Fruit fly (Drosophila melanogaster) whole organism, embryonic: Measurements from ENCODE around the gene AP-1sigma.
A peak's percentile ranks its signal among the peaks of the same experiment; 100 is the strongest.

Experiments used
- ATbp ChIP-seq: fragments of 200-800 bp; sonication (Bioruptor generic); optimal IDR thresholded peaks from 2 replicates; lab custom pipeline; 2017; ENCODE audit warnings: missing biosample characterization, mild to moderate bottlenecking, missing genetic modification characterization, missing genetic modification reagents
- CG12659 ChIP-seq: fragments of 200-800 bp; sonication (Bioruptor generic); optimal IDR thresholded peaks from 3 replicates; lab custom pipeline; 2017; ENCODE audit warnings: mild to moderate bottlenecking, missing biosample characterization, missing genetic modification reagents, missing genetic modification characterization
- CG13123 ChIP-seq: fragments of 200-800 bp; sonication (Bioruptor generic); optimal IDR thresholded peaks from 2 replicates; lab custom pipeline; 2016; ENCODE audit warnings: missing biosample characterization, missing genetic modification characterization
- CG13287 ChIP-seq: fragments of 200-800 bp; sonication (Bioruptor generic); IDR thresholded peaks from 2 replicates; pipeline ENCODE4 v1.3.6; 2022; ENCODE audit warnings: missing biosample characterization, missing genetic modification characterization; ENCODE audit not compliant: partially characterized antibody
- CG13894 ChIP-seq: fragments of 200-800 bp; sonication (Bioruptor generic); optimal IDR thresholded peaks from 3 replicates; lab custom pipeline; 2018; ENCODE audit warnings: missing biosample characterization, mild to moderate bottlenecking, missing genetic modification characterization, moderate library complexity
- CG1647 ChIP-seq: fragments of 200-800 bp; sonication (Bioruptor generic); optimal IDR thresholded peaks from 3 replicates; lab custom pipeline; 2016; ENCODE audit warnings: missing biosample characterization, missing genetic modification characterization
- CG17359 ChIP-seq: fragments of 200-800 bp; sonication (Bioruptor generic); optimal IDR thresholded peaks from 3 replicates; lab custom pipeline; 2018; ENCODE audit warnings: missing biosample characterization, mild to moderate bottlenecking, missing genetic modification characterization, moderate library complexity
- CG2129 ChIP-seq: fragments of 200-800 bp; sonication (Bioruptor generic); IDR thresholded peaks from 2 replicates; pipeline ENCODE4 v1.3.6; 2022; ENCODE audit warnings: missing biosample characterization, missing genetic modification characterization; ENCODE audit not compliant: partially characterized antibody
- CG2712 ChIP-seq: fragments of 200-800 bp; optimal IDR thresholded peaks from 3 replicates; lab custom pipeline; 2019; ENCODE audit warnings: missing biosample characterization, mild to moderate bottlenecking, missing genetic modification characterization, moderate library complexity
- CG2875 ChIP-seq: fragments of 200-800 bp; sonication (Bioruptor generic); optimal IDR thresholded peaks from 2 replicates; lab custom pipeline; 2017; ENCODE audit warnings: missing biosample characterization, mild to moderate bottlenecking, missing genetic modification characterization, missing genetic modification reagents
- CG30020 ChIP-seq: fragments of 200-800 bp; optimal IDR thresholded peaks from 2 replicates; lab custom pipeline; 2019; ENCODE audit warnings: missing biosample characterization, mild to moderate bottlenecking, missing genetic modification characterization, moderate library complexity
- CG31224 ChIP-seq: fragments of 200-800 bp; sonication (Bioruptor generic); IDR thresholded peaks from 2 replicates; pipeline ENCODE4 v1.3.6; 2022; ENCODE audit warnings: missing biosample characterization, missing genetic modification characterization
- CG34422 ChIP-seq: fragments of 200-800 bp; sonication (Bioruptor generic); IDR thresholded peaks from 3 replicates; pipeline ENCODE4 v1.3.6; 2022; ENCODE audit warnings: missing biosample characterization, missing genetic modification characterization
- CG4404 ChIP-seq: fragments of 200-800 bp; sonication (Bioruptor generic); IDR thresholded peaks from 2 replicates; pipeline ENCODE4 v1.3.6; 2022; ENCODE audit warnings: missing biosample characterization, missing genetic modification characterization
- CG4707 ChIP-seq: fragments of 200-800 bp; sonication (Bioruptor generic); optimal IDR thresholded peaks from 2 replicates; lab custom pipeline; 2018; ENCODE audit warnings: missing biosample characterization, mild to moderate bottlenecking, missing genetic modification characterization, moderate library complexity
- CG8290 ChIP-seq, 3 experiments: fragments of 200-800 bp; sonication (Bioruptor generic); optimal IDR thresholded peaks; 2 replicates each; lab custom pipeline; 2016 to 2019; ENCODE audit warnings: missing biosample characterization in 3 of 3, missing genetic modification characterization in 3 of 3, mild to moderate bottlenecking in 2 of 3, moderate library complexity in 1 of 3
- H15 ChIP-seq: fragments of 200-800 bp; sonication (Bioruptor generic); IDR thresholded peaks from 3 replicates; pipeline ENCODE4 v1.3.6; 2022; ENCODE audit warnings: missing biosample characterization, missing genetic modification characterization
- Meics ChIP-seq: fragments of 200-800 bp; sonication (Bioruptor generic); optimal IDR thresholded peaks from 2 replicates; lab custom pipeline; 2017; ENCODE audit warnings: missing biosample characterization, mild to moderate bottlenecking, missing genetic modification characterization
- Mrtf ChIP-seq: fragments of 200-800 bp; sonication (Bioruptor generic); IDR thresholded peaks from 3 replicates; pipeline ENCODE4 v1.3.6; 2022; ENCODE audit warnings: missing biosample characterization, missing genetic modification characterization
- Oaz ChIP-seq: fragments of 200-800 bp; sonication (Bioruptor generic); IDR thresholded peaks from 2 replicates; pipeline ENCODE4 v1.3.6; 2022; ENCODE audit warnings: missing biosample characterization, missing genetic modification characterization
- Scr ChIP-seq: fragments of 200-800 bp; sonication (Bioruptor generic); IDR thresholded peaks from 2 replicates; pipeline ENCODE4 v1.3.6; 2022; ENCODE audit warnings: missing biosample characterization, missing genetic modification characterization; ENCODE audit not compliant: partially characterized antibody
- Sox102F ChIP-seq: fragments of 200-800 bp; sonication (Bioruptor generic); optimal IDR thresholded peaks from 2 replicates; lab custom pipeline; 2018; ENCODE audit warnings: missing biosample characterization, mild to moderate bottlenecking, missing genetic modification characterization, moderate library complexity
- Xrp1 ChIP-seq: fragments of 200-800 bp; sonication (Bioruptor generic); IDR thresholded peaks from 2 replicates; pipeline ENCODE4 v1.3.6; 2022; ENCODE audit warnings: missing biosample characterization, missing genetic modification characterization
- ab ChIP-seq: fragments of 200-800 bp; sonication (Bioruptor generic); optimal IDR thresholded peaks from 2 replicates; lab custom pipeline; 2016; ENCODE audit warnings: missing biosample characterization, missing genetic modification characterization
- bcd ChIP-seq: fragments of 200-800 bp; sonication (Bioruptor generic); optimal IDR thresholded peaks from 2 replicates; lab custom pipeline; 2017; ENCODE audit warnings: missing biosample characterization, mild to moderate bottlenecking, missing genetic modification characterization
- dmrt11E ChIP-seq: fragments of 200-800 bp; sonication (Bioruptor generic); optimal IDR thresholded peaks from 3 replicates; lab custom pipeline; 2018; ENCODE audit warnings: missing biosample characterization, mild to moderate bottlenecking, missing genetic modification characterization, moderate library complexity
- eve ChIP-seq, 2 experiments: fragments of >200 bp; optimal IDR thresholded peaks; 2 replicates each; lab custom pipeline; 2017; ENCODE audit warnings: missing biosample characterization in 2 of 2, missing genetic modification characterization in 2 of 2
- exex ChIP-seq: fragments of 200-800 bp; sonication (Bioruptor generic); optimal IDR thresholded peaks from 4 replicates; lab custom pipeline; 2018; ENCODE audit warnings: missing biosample characterization, mild to moderate bottlenecking, missing genetic modification characterization, moderate library complexity
- eyg ChIP-seq: fragments of 200-800 bp; sonication (Bioruptor generic); optimal IDR thresholded peaks from 3 replicates; lab custom pipeline; 2016; ENCODE audit warnings: missing biosample characterization, missing genetic modification characterization
- fd3F ChIP-seq: fragments of 200-800 bp; sonication (Bioruptor generic); optimal IDR thresholded peaks from 2 replicates; lab custom pipeline; 2018; ENCODE audit warnings: missing biosample characterization, mild to moderate bottlenecking, missing genetic modification characterization, moderate library complexity
- inv ChIP-seq: fragments of 200-800 bp; sonication (Bioruptor generic); IDR thresholded peaks from 2 replicates; pipeline ENCODE4 v1.3.6; 2022; ENCODE audit warnings: missing biosample characterization, missing genetic modification characterization; ENCODE audit not compliant: partially characterized antibody
- jing ChIP-seq: fragments of 200-800 bp; sonication (Bioruptor generic); optimal IDR thresholded peaks from 2 replicates; lab custom pipeline; 2018; ENCODE audit warnings: missing biosample characterization, mild to moderate bottlenecking, missing genetic modification characterization
- jumu ChIP-seq: fragments of 200-800 bp; sonication (Bioruptor generic); optimal IDR thresholded peaks from 3 replicates; lab custom pipeline; 2016; ENCODE audit warnings: missing biosample characterization, missing genetic modification characterization
- kah ChIP-seq: fragments of 200-800 bp; sonication (Bioruptor generic); optimal IDR thresholded peaks from 2 replicates; lab custom pipeline; 2018; ENCODE audit warnings: missing biosample characterization, mild to moderate bottlenecking, missing genetic modification characterization
- maf-S ChIP-seq: fragments of 200-800 bp; sonication (Bioruptor generic); optimal IDR thresholded peaks from 2 replicates; lab custom pipeline; 2016; ENCODE audit warnings: missing biosample characterization, missing genetic modification characterization
- nerfin-2 ChIP-seq: fragments of 200-800 bp; sonication (Bioruptor generic); IDR thresholded peaks from 2 replicates; pipeline ENCODE4 v1.3.6; 2022; ENCODE audit warnings: missing biosample characterization, missing genetic modification characterization; ENCODE audit not compliant: partially characterized antibody
- pfk ChIP-seq: fragments of 200-800 bp; sonication (Bioruptor generic); optimal IDR thresholded peaks from 2 replicates; lab custom pipeline; 2018; ENCODE audit warnings: missing biosample characterization, mild to moderate bottlenecking, missing genetic modification characterization, moderate library complexity
- pho ChIP-seq: fragments of 200-800 bp; sonication (Bioruptor generic); optimal IDR thresholded peaks from 2 replicates; lab custom pipeline; 2016; ENCODE audit warnings: missing biosample characterization, missing genetic modification characterization
- phol ChIP-seq: fragments of 200-800 bp; sonication (Bioruptor generic); optimal IDR thresholded peaks from 3 replicates; lab custom pipeline; 2018; ENCODE audit warnings: missing biosample characterization, mild to moderate bottlenecking, missing genetic modification characterization, moderate library complexity
- repo ChIP-seq: fragments of 200-800 bp; sonication (Bioruptor generic); optimal IDR thresholded peaks from 2 replicates; lab custom pipeline; 2016; ENCODE audit warnings: missing biosample characterization, missing genetic modification characterization
- seq ChIP-seq: fragments of 200-800 bp; sonication (Bioruptor generic); IDR thresholded peaks from 2 replicates; pipeline ENCODE4 v1.3.6; 2022; ENCODE audit warnings: missing biosample characterization, missing genetic modification characterization
- sim ChIP-seq: fragments of 200-800 bp; sonication (Bioruptor generic); IDR thresholded peaks from 2 replicates; pipeline ENCODE4 v1.3.6; 2022; ENCODE audit warnings: missing biosample characterization, missing genetic modification characterization
- so ChIP-seq: fragments of 200-800 bp; sonication (Bioruptor generic); IDR thresholded peaks from 3 replicates; pipeline ENCODE4 v1.3.6; 2022; ENCODE audit warnings: missing biosample characterization, missing genetic modification characterization
- tap ChIP-seq: fragments of 200-800 bp; optimal IDR thresholded peaks from 3 replicates; lab custom pipeline; 2019; ENCODE audit warnings: missing biosample characterization, mild to moderate bottlenecking, missing genetic modification characterization, moderate library complexity
- trem ChIP-seq: fragments of 200-800 bp; optimal IDR thresholded peaks from 3 replicates; lab custom pipeline; 2019; ENCODE audit warnings: missing biosample characterization, mild to moderate bottlenecking, missing genetic modification characterization, moderate library complexity
- trh ChIP-seq: fragments of 200-800 bp; sonication (Bioruptor generic); optimal IDR thresholded peaks from 2 replicates; lab custom pipeline; 2016; ENCODE audit warnings: missing biosample characterization, missing genetic modification characterization
- unpg ChIP-seq: fragments of 200-800 bp; sonication (Bioruptor generic); optimal IDR thresholded peaks from 3 replicates; lab custom pipeline; 2018; ENCODE audit warnings: missing biosample characterization, mild to moderate bottlenecking, missing genetic modification characterization, moderate library complexity

AP-1sigma gene

dm6 chr3R:23939921-23940839 lies 18.3 kb upstream of the AP-1sigma start (continued):
- TF ChIP-seq CG4404 = no peak
- peak; percentile 78 for TF ChIP-seq CG1647 (GFP tag; lab: Kevin White, UChicago)
- TF ChIP-seq CG31224 (GFP tag; lab: Robert Waterston, UW) = no peak
- peak; percentile 95 for TF ChIP-seq Xrp1 (GFP tag; lab: Robert Waterston, UW)
- TF ChIP-seq CG13894 (tag; lab: Kevin White, UChicago) = peak; percentile 99
- peak; percentile 6 for TF ChIP-seq phol (tag; lab: Kevin White, UChicago)
- peak; percentile 77 for TF ChIP-seq pfk (GFP tag; lab: Kevin White, UChicago)
- TF ChIP-seq Sox102F = peak; percentile 76
- TF ChIP-seq inv (GFP tag; lab: Robert Waterston, UW) = no peak
- no peak for TF ChIP-seq nerfin-2 (GFP tag; lab: Robert Waterston, UW)
- peak; percentile 9 for TF ChIP-seq pho (GFP tag; lab: Kevin White, UChicago)
- TF ChIP-seq Meics (GFP tag; lab: Kevin White, UChicago) = peak; percentile 78
- TF ChIP-seq CG17359 (tag; lab: Kevin White, UChicago) = peak; percentile 93
- peak; percentile 45 for TF ChIP-seq trem (tag; lab: Kevin White, UChicago)
- TF ChIP-seq jumu (GFP tag; lab: Kevin White, UChicago) = no peak
- TF ChIP-seq repo (GFP tag; lab: Kevin White, UChicago) = peak; percentile 66
- TF ChIP-seq ATbp (GFP tag; lab: Kevin White, UChicago) = peak; percentile 98
- peak; percentile 87 for TF ChIP-seq CG4707 (GFP tag; lab: Kevin White, UChicago)
- TF ChIP-seq tap (tag; lab: Kevin White, UChicago) = peak; percentile 82
- TF ChIP-seq sim (GFP tag; lab: Robert Waterston, UW) = peak; percentile 84
- TF ChIP-seq eyg = peak; percentile 12
- peak; percentile 87 for TF ChIP-seq dmrt11E (tag; lab: Kevin White, UChicago)
- peak; percentile 51 for TF ChIP-seq CG8290 (GFP tag; optimal IDR thresholded peaks at IDR 0.05; lab: Kevin White, UChicago)
- peak; percentile 90 to 94 for TF ChIP-seq CG8290 (tag; optimal IDR thresholded peaks at IDR 0.05; lab: Kevin White, UChicago)
- TF ChIP-seq ab = no peak
- peak; percentile 82 for TF ChIP-seq CG12659
- peak; percentile 80 for TF ChIP-seq trh (GFP tag; lab: Kevin White, UChicago)
- peak; percentile 22 for TF ChIP-seq jing (GFP tag; lab: Kevin White, UChicago)
- TF ChIP-seq exex = peak; percentile 76
- no peak for TF ChIP-seq Oaz (GFP tag; lab: Robert Waterston, UW)
- TF ChIP-seq CG2129 (GFP tag; lab: Robert Waterston, UW) = no peak
- TF ChIP-seq CG2712 (tag; lab: Kevin White, UChicago) = peak; percentile 73
- TF ChIP-seq CG2875 = peak; percentile 97
- TF ChIP-seq seq (GFP tag; lab: Robert Waterston, UW) = peak; percentile 87
- peak; percentile 40 for TF ChIP-seq maf-S (GFP tag; lab: Kevin White, UChicago)
- TF ChIP-seq eve (GFP tag; optimal IDR thresholded peaks at IDR 0.05; lab: Kevin White, UChicago) = peak in 1 of 2 experiments; percentile 75
- peak; percentile 76 for TF ChIP-seq bcd (GFP tag; lab: Kevin White, UChicago)
- TF ChIP-seq unpg (GFP tag; lab: Kevin White, UChicago) = peak; percentile 78
- TF ChIP-seq fd3F (GFP tag; lab: Kevin White, UChicago) = peak; percentile 82
- TF ChIP-seq H15 (GFP tag; lab: Robert Waterston, UW) = peak; percentile 66
- peak; percentile 89; the same call in 2 of the 3 replicates for TF ChIP-seq so (GFP tag; lab: Robert Waterston, UW)
- peak; percentile 57 for TF ChIP-seq kah (GFP tag; lab: Kevin White, UChicago)
- no peak for TF ChIP-seq CG13287
- no peak for TF ChIP-seq CG34422
- TF ChIP-seq Mrtf = peak; percentile 43; the same call in 1 of the 3 replicates
- TF ChIP-seq Scr (GFP tag; lab: Robert Waterston, UW) = no peak
- peak; percentile 81 for TF ChIP-seq CG13123 (GFP tag; lab: Kevin White, UChicago)
- TF ChIP-seq CG30020 (tag; lab: Kevin White, UChicago) = peak; percentile 10
